Fruit fly (Drosophila melanogaster) whole organism, pupa: ENCODE measurements around the gene CG1288.

Source experiments
- CG10348 ChIP-seq: fragments of 200-800 bp; sonication (Bioruptor generic); IDR thresholded peaks from 2 replicates; pipeline ENCODE4 v1.3.6; 2022; ENCODE audit warnings: missing biosample characterization, missing genetic modification characterization
- CG17806 ChIP-seq: fragments of 200-800 bp; sonication (Bioruptor generic); optimal IDR thresholded peaks from 2 replicates; lab custom pipeline; 2018; ENCODE audit warnings: missing biosample characterization, mild to moderate bottlenecking, missing genetic modification characterization, moderate library complexity
- CG32121 ChIP-seq: fragments of 200-800 bp; sonication (Bioruptor generic); IDR thresholded peaks from 2 replicates; pipeline ENCODE4 v1.3.6; 2022; ENCODE audit warnings: missing biosample characterization, missing genetic modification characterization
- CG4496 ChIP-seq: fragments of 200-800 bp; sonication (Bioruptor generic); IDR thresholded peaks from 3 replicates; pipeline ENCODE4 v1.3.6; 2022; ENCODE audit warnings: missing biosample characterization, missing genetic modification characterization
- D1 ChIP-seq: fragments of 200-800 bp; sonication (Bioruptor generic); optimal IDR thresholded peaks from 2 replicates; lab custom pipeline; 2018; ENCODE audit warnings: missing biosample characterization, mild to moderate bottlenecking, missing genetic modification characterization, moderate library complexity
- Ets98B ChIP-seq: fragments of 200-800 bp; sonication (Bioruptor generic); IDR thresholded peaks from 2 replicates; pipeline ENCODE4 v1.3.6; 2022; ENCODE audit warnings: missing biosample characterization, missing genetic modification characterization
- Snoo ChIP-seq: fragments of 200-800 bp; sonication (Bioruptor generic); optimal IDR thresholded peaks from 3 replicates; lab custom pipeline; 2017; ENCODE audit warnings: missing biosample characterization, mild to moderate bottlenecking, missing genetic modification characterization, inconsistent platforms
- fd96Ca ChIP-seq: fragments of 200-800 bp; sonication (Bioruptor generic); IDR thresholded peaks from 3 replicates; pipeline ENCODE4 v1.3.6; 2022; ENCODE audit warnings: missing biosample characterization, missing genetic modification characterization

dm6 chr3R:7171384-7172099, 36.7 kb downstream of the CG1288 start:
- TF ChIP-seq Ets98B (GFP tag; lab: Robert Waterston, UW) (no peak), CG17806 (tag; lab: Kevin White, UChicago) (peak; percentile 85), CG4496 (peak; percentile 55; the same call in 1 of the 3 replicates), D1 (peak; percentile 79), CG10348 (GFP tag; lab: Robert Waterston, UW) (no peak), CG32121 (GFP tag; lab: Robert Waterston, UW) (no peak), Snoo (peak; percentile 26), fd96Ca (no peak)
